Fruit fly (Drosophila melanogaster) whole organism: ENCODE results near the gene Or71a.

Source experiments
- pan ChIP-seq: fragments of >200 bp; optimal IDR thresholded peaks from 2 replicates; lab custom pipeline; 2017
- usp ChIP-seq: fragments of >200 bp; optimal IDR thresholded peaks from 2 replicates; lab custom pipeline; 2017; ENCODE audit warnings: missing biosample characterization, missing genetic modification characterization, mixed read lengths

DNA sequence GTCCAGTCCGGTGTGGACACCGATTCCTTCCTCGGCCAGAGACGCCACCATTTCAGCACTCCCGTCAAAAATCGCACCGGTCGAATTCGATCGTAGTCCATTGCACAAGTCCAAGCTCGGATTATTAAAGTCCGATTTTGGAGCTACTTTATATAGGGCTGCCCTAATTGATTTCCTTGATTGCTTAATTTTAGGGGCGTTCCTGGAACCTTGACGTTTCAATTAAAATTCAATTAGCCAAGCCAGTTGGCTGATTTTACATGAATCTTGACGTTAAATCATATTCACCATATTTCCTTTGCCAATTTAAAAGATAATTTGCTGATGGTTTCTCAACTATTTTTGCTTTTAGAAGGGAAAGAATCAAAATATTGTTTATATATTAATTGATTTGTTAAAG, at the start of gene Or71a:
- no peak for TF ChIP-seq pan
- no peak for TF ChIP-seq usp (GFP tag; lab: Kevin White, UChicago)
